Fruit fly (Drosophila melanogaster): ENCODE data around the gene CG45487.
"Not testable (repeated sequence)": the region's sequence is repeated elsewhere in the genome, so short reads cannot be mapped to it uniquely, and the experiment has no call there.

CG45487 gene

dm6 chrX:19960881-19961347 is 45.8 kb upstream of the CG45487 start, which contains the start of gene Nep3:
TSS of gene Nep3 (plus strand) at chrX:19961297.
- TF ChIP-seq Sox15 (GFP tag; optimal IDR thresholded peaks at IDR 0.05), result no peak
- no peak for TF ChIP-seq CG34406 (GFP tag; optimal IDR thresholded peaks at IDR 0.05)
- TF ChIP-seq CG10669 (GFP tag; optimal IDR thresholded peaks at IDR 0.05), result no peak
- no peak for TF ChIP-seq CG11294 (GFP tag; IDR thresholded peaks at IDR 0.05)
- TF ChIP-seq fkh (GFP tag; optimal IDR thresholded peaks at IDR 0.05), result no peak
- TF ChIP-seq Eip93F (GFP tag; optimal IDR thresholded peaks at IDR 0.05), result no peak
- TF ChIP-seq Sox102F (GFP tag; optimal IDR thresholded peaks at IDR 0.05), result no peak
- TF ChIP-seq Blimp-1 (GFP tag; optimal IDR thresholded peaks at IDR 0.05), result no peak
- TF ChIP-seq vri (GFP tag; optimal IDR thresholded peaks at IDR 0.05), result no peak
- TF ChIP-seq CG16779 (tag; optimal IDR thresholded peaks at IDR 0.05), result no peak
- TF ChIP-seq OdsH (GFP tag; optimal IDR thresholded peaks at IDR 0.05), result no peak
- no peak for TF ChIP-seq spab (GFP tag; optimal IDR thresholded peaks at IDR 0.05)
- no peak for TF ChIP-seq Gug (GFP tag; IDR thresholded peaks at IDR 0.05)
- no peak for TF ChIP-seq CG8119 (GFP tag; IDR thresholded peaks at IDR 0.05)
- no peak for TF ChIP-seq esn (GFP tag; optimal IDR thresholded peaks at IDR 0.05)
- TF ChIP-seq CG6276 (GFP tag; optimal IDR thresholded peaks at IDR 0.05), result no peak
- TF ChIP-seq pdm3 (GFP tag; optimal IDR thresholded peaks at IDR 0.05), result no peak
- TF ChIP-seq CG3919 (GFP tag; optimal IDR thresholded peaks at IDR 0.05), result no peak
- no peak for TF ChIP-seq Hr39 (GFP tag; optimal IDR thresholded peaks at IDR 0.05)

dm6 chrX:19959353-19959969 is 44.4 kb upstream of the CG45487 start, which contains the start of gene CG12655:
TSS of gene CG12655 (minus strand) at chrX:19959403.
- TF ChIP-seq CG1621 (tag; optimal IDR thresholded peaks at IDR 0.05), result no peak
- TF ChIP-seq CG6276 (GFP tag; optimal IDR thresholded peaks at IDR 0.05), result no peak
- TF ChIP-seq CG15336 (GFP tag; IDR thresholded peaks at IDR 0.05), result no peak
- no peak for TF ChIP-seq topi (GFP tag; optimal IDR thresholded peaks at IDR 0.05)
- no peak for TF ChIP-seq achi (GFP tag; optimal IDR thresholded peaks at IDR 0.05)
- TF ChIP-seq lz (GFP tag; optimal IDR thresholded peaks at IDR 0.05), result no peak
- TF ChIP-seq Lpt (GFP tag; optimal IDR thresholded peaks at IDR 0.05), result no peak
- no peak for TF ChIP-seq Eip78C (GFP tag)
- no peak for TF ChIP-seq cyc (GFP tag; optimal IDR thresholded peaks at IDR 0.05)
- TF ChIP-seq dac (GFP tag; optimal IDR thresholded peaks at IDR 0.05), result no peak
- TF ChIP-seq dsx (GFP tag; optimal IDR thresholded peaks at IDR 0.05; ENCODE audit: poor library complexity, severe bottlenecking), result no peak
- TF ChIP-seq Hr39 (GFP tag; optimal IDR thresholded peaks at IDR 0.05), result no peak
- no peak for TF ChIP-seq pdm3 (GFP tag; optimal IDR thresholded peaks at IDR 0.05)
- TF ChIP-seq CG6854 (GFP tag; optimal IDR thresholded peaks at IDR 0.05), result no peak
- TF ChIP-seq Smox (GFP tag; optimal IDR thresholded peaks at IDR 0.05), result no peak
- no peak for TF ChIP-seq CG8119 (GFP tag; IDR thresholded peaks at IDR 0.05)

DNA sequence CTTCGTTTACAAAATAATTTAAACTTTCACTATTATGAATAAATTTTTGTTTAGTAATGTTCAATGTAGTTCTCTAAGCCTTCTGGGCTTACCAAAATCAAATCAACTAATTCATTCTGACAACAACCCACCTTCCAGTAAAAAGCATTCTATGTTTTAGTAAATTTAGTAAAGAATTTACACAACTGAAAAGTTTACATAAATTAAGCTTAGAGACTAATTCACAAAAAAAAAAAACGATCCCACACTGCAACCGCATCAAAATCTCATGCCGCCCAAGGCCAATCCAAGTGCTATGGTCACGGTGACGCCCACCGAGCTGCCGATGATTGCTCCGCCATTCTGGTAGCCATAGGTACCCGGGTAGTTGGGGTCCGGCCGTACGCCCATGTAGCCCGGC is 43.2 kb upstream of the CG45487 start, which contains the start of gene CG43784:
Gene CG43784 (minus strand): TSS at position 101 of the 400 bp plus-strand sequence.
- not testable (repeated sequence) for TF ChIP-seq CG1621 (tag; optimal IDR thresholded peaks at IDR 0.05); lz (GFP tag; optimal IDR thresholded peaks at IDR 0.05); Eip93F (GFP tag; optimal IDR thresholded peaks at IDR 0.05)

- TF ChIP-seq CG11294 (GFP tag; IDR thresholded peaks at IDR 0.05); acj6 (GFP tag; optimal IDR thresholded peaks at IDR 0.05); Eip78C (GFP tag): not testable (repeated sequence)
Observed at dm6 chrX:19953508-19953907, 38.4 kb upstream of the CG45487 start, which contains the start of gene CG45494. TSS of gene CG45494 (minus strand) at chrX:19953608.

DNA sequence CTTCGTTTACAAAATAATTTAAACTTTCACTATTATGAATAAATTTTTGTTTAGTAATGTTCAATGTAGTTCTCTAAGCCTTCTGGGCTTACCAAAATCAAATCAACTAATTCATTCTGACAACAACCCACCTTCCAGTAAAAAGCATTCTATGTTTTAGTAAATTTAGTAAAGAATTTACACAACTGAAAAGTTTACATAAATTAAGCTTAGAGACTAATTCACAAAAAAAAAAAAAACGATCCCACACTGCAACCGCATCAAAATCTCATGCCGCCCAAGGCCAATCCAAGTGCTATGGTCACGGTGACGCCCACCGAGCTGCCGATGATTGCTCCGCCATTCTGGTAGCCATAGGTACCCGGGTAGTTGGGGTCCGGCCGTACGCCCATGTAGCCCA is 33.7 kb upstream of the CG45487 start, which contains the start of gene CG45493:
Gene CG45493 (minus strand): TSS at position 101 of the 400 bp plus-strand sequence.
- not testable (repeated sequence) for TF ChIP-seq Eip78C (GFP tag); Sox14 (GFP tag; optimal IDR thresholded peaks at IDR 0.05); fd85E (GFP tag; optimal IDR thresholded peaks at IDR 0.05)

All from whole organism, prepupa.